Fruit fly (Drosophila melanogaster) whole organism, embryonic: ENCODE data around the gene Mdh1.

ENCODE experiments used
- Antp ChIP-seq: fragments of 200-800 bp; sonication (Bioruptor generic); optimal IDR thresholded peaks from 3 replicates; lab custom pipeline; 2016; ENCODE audit warnings: missing biosample characterization, missing genetic modification characterization
- Atf6 ChIP-seq: fragments of 200-800 bp; sonication (Bioruptor generic); IDR thresholded peaks from 2 replicates; pipeline ENCODE4 v1.3.6; 2022; ENCODE audit warnings: missing biosample characterization, missing genetic modification characterization
- CG10209 ChIP-seq: fragments of 200-800 bp; sonication (Bioruptor generic); optimal IDR thresholded peaks from 3 replicates; lab custom pipeline; 2017; ENCODE audit warnings: missing biosample characterization, mild to moderate bottlenecking, missing genetic modification characterization, missing genetic modification reagents
- CG12391 ChIP-seq: fragments of 200-800 bp; sonication (Bioruptor generic); optimal IDR thresholded peaks from 3 replicates; lab custom pipeline; 2018; ENCODE audit warnings: missing biosample characterization, mild to moderate bottlenecking, missing genetic modification characterization, moderate library complexity
- CG13424 ChIP-seq: fragments of 200-800 bp; sonication (Bioruptor generic); optimal IDR thresholded peaks from 2 replicates; lab custom pipeline; 2019; ENCODE audit warnings: missing biosample characterization, mild to moderate bottlenecking, missing genetic modification characterization, moderate library complexity
- CG15269 ChIP-seq: fragments of 200-800 bp; sonication (Bioruptor generic); optimal IDR thresholded peaks from 2 replicates; lab custom pipeline; 2018; ENCODE audit warnings: missing biosample characterization, mild to moderate bottlenecking, missing genetic modification characterization, moderate library complexity
- CG17802 ChIP-seq: fragments of 200-800 bp; sonication (Bioruptor generic); optimal IDR thresholded peaks from 2 replicates; lab custom pipeline; 2018; ENCODE audit warnings: missing biosample characterization, mild to moderate bottlenecking, missing genetic modification characterization, moderate library complexity
- CG18764 ChIP-seq: fragments of 200-800 bp; sonication (Bioruptor generic); optimal IDR thresholded peaks from 3 replicates; lab custom pipeline; 2016; ENCODE audit warnings: missing biosample characterization, missing genetic modification characterization
- CG2199 ChIP-seq: fragments of 200-800 bp; sonication (Bioruptor generic); IDR thresholded peaks from 3 replicates; pipeline ENCODE4 v1.3.6; 2022; ENCODE audit warnings: missing biosample characterization, missing genetic modification characterization
- CG2712 ChIP-seq: fragments of 200-800 bp; optimal IDR thresholded peaks from 3 replicates; lab custom pipeline; 2019; ENCODE audit warnings: missing biosample characterization, mild to moderate bottlenecking, missing genetic modification characterization, moderate library complexity
- CG33557 ChIP-seq: fragments of 200-800 bp; sonication (Bioruptor generic); optimal IDR thresholded peaks from 2 replicates; lab custom pipeline; 2019; ENCODE audit warnings: missing biosample characterization, mild to moderate bottlenecking, missing genetic modification characterization, moderate library complexity
- CG4820 ChIP-seq: fragments of 200-800 bp; sonication (Bioruptor generic); optimal IDR thresholded peaks from 3 replicates; lab custom pipeline; 2016; ENCODE audit warnings: missing biosample characterization, missing genetic modification characterization
- CG9437 ChIP-seq: fragments of 200-800 bp; sonication (Bioruptor generic); optimal IDR thresholded peaks from 2 replicates; lab custom pipeline; 2018; ENCODE audit warnings: missing biosample characterization, mild to moderate bottlenecking, missing genetic modification characterization
- CG9609 ChIP-seq: fragments of 200-800 bp; sonication (Bioruptor generic); optimal IDR thresholded peaks from 3 replicates; lab custom pipeline; 2016; ENCODE audit warnings: missing biosample characterization, missing genetic modification characterization
- CHES-1-like ChIP-seq: fragments of 200-800 bp; sonication (Bioruptor generic); optimal IDR thresholded peaks from 2 replicates; lab custom pipeline; 2016; ENCODE audit warnings: missing biosample characterization, missing genetic modification characterization
- Camta ChIP-seq: fragments of 200-800 bp; sonication (Bioruptor generic); optimal IDR thresholded peaks from 2 replicates; lab custom pipeline; 2016; ENCODE audit warnings: missing biosample characterization, missing genetic modification characterization
- CkIIα-i1 ChIP-seq: fragments of 200-800 bp; sonication (Bioruptor generic); IDR thresholded peaks from 2 replicates; pipeline ENCODE4 v1.3.6; 2022; ENCODE audit warnings: missing biosample characterization, missing genetic modification characterization
- CoRest ChIP-seq: fragments of 200-800 bp; sonication (Bioruptor generic); optimal IDR thresholded peaks from 3 replicates; lab custom pipeline; 2018; ENCODE audit warnings: missing biosample characterization, mild to moderate bottlenecking, missing genetic modification characterization, moderate library complexity
- D ChIP-seq, 2 experiments: fragments of 200-800 bp in 1 of 2; fragments of >200 bp in 1 of 2; sonication (Bioruptor generic) in 1 of 2; optimal IDR thresholded peaks; 2 replicates in 1 of 2; 3 replicates in 1 of 2; lab custom pipeline; 2017; ENCODE audit warnings: mild to moderate bottlenecking in 1 of 2, missing biosample characterization in 1 of 2, missing genetic modification characterization in 1 of 2, missing genetic modification reagents in 1 of 2
- Dref ChIP-seq: fragments of 200-800 bp; sonication (Bioruptor generic); IDR thresholded peaks from 2 replicates; pipeline ENCODE4 v1.3.6; 2022; ENCODE audit warnings: missing biosample characterization, missing genetic modification characterization
- Jarid2 ChIP-seq: fragments of 200-800 bp; sonication (Bioruptor generic); optimal IDR thresholded peaks from 3 replicates; lab custom pipeline; 2017; ENCODE audit warnings: mild to moderate bottlenecking, missing biosample characterization, missing genetic modification reagents, missing genetic modification characterization
- NC2β ChIP-seq: fragments of 200-800 bp; sonication (Bioruptor generic); optimal IDR thresholded peaks from 2 replicates; lab custom pipeline; 2016; ENCODE audit warnings: missing biosample characterization, missing genetic modification characterization
- NfI ChIP-seq: fragments of 200-800 bp; sonication (Bioruptor generic); optimal IDR thresholded peaks from 3 replicates; lab custom pipeline; 2018; ENCODE audit warnings: missing biosample characterization, mild to moderate bottlenecking, missing genetic modification characterization, moderate library complexity
- Oli ChIP-seq: fragments of 200-800 bp; sonication (Bioruptor generic); optimal IDR thresholded peaks from 2 replicates; lab custom pipeline; 2018; ENCODE audit warnings: missing biosample characterization, mild to moderate bottlenecking, missing genetic modification characterization, moderate library complexity
- Ptx1 ChIP-seq: fragments of 200-800 bp; sonication (Bioruptor generic); IDR thresholded peaks from 2 replicates; pipeline ENCODE4 v1.3.6; 2022; ENCODE audit warnings: missing biosample characterization, missing genetic modification characterization
- Scr ChIP-seq: fragments of 200-800 bp; sonication (Bioruptor generic); IDR thresholded peaks from 2 replicates; pipeline ENCODE4 v1.3.6; 2022; ENCODE audit warnings: missing biosample characterization, missing genetic modification characterization; ENCODE audit not compliant: partially characterized antibody
- Six4 ChIP-seq: fragments of 200-800 bp; sonication (Bioruptor generic); optimal IDR thresholded peaks from 2 replicates; lab custom pipeline; 2016; ENCODE audit warnings: missing biosample characterization, missing genetic modification characterization
- Spps ChIP-seq: fragments of 200-800 bp; sonication (Bioruptor generic); optimal IDR thresholded peaks from 2 replicates; lab custom pipeline; 2018; ENCODE audit warnings: missing biosample characterization, mild to moderate bottlenecking, missing genetic modification characterization
- Ssrp ChIP-seq: fragments of 200-800 bp; sonication (Bioruptor generic); optimal IDR thresholded peaks from 2 replicates; lab custom pipeline; 2018; ENCODE audit warnings: missing biosample characterization, mild to moderate bottlenecking, missing genetic modification characterization, moderate library complexity
- ac ChIP-seq: fragments of 200-800 bp; sonication (Bioruptor generic); optimal IDR thresholded peaks from 3 replicates; lab custom pipeline; 2017; ENCODE audit warnings: missing biosample characterization, mild to moderate bottlenecking, missing genetic modification characterization
- ash1 ChIP-seq: fragments of 200-800 bp; sonication (Bioruptor generic); optimal IDR thresholded peaks from 2 replicates; lab custom pipeline; 2018; ENCODE audit warnings: missing biosample characterization, mild to moderate bottlenecking, missing genetic modification characterization
- bbx ChIP-seq: fragments of 200-800 bp; sonication (Bioruptor generic); IDR thresholded peaks from 2 replicates; pipeline ENCODE4 v1.3.6; 2022; ENCODE audit warnings: missing biosample characterization, missing genetic modification characterization; ENCODE audit not compliant: partially characterized antibody
- crol ChIP-seq: fragments of 200-800 bp; sonication (Bioruptor generic); IDR thresholded peaks from 2 replicates; pipeline ENCODE4 v1.3.6; 2022; ENCODE audit warnings: missing biosample characterization, missing genetic modification characterization
- fd96Cb ChIP-seq: fragments of 200-800 bp; sonication (Bioruptor generic); optimal IDR thresholded peaks from 2 replicates; lab custom pipeline; 2018; ENCODE audit warnings: missing biosample characterization, mild to moderate bottlenecking, missing genetic modification characterization, moderate library complexity
- gcm ChIP-seq: fragments of 200-800 bp; sonication (Bioruptor generic); optimal IDR thresholded peaks from 2 replicates; lab custom pipeline; 2019; ENCODE audit warnings: missing biosample characterization, mild to moderate bottlenecking, missing genetic modification characterization, moderate library complexity
- ham ChIP-seq: fragments of 200-800 bp; sonication (Bioruptor generic); IDR thresholded peaks from 2 replicates; pipeline ENCODE4 v1.3.6; 2022; ENCODE audit warnings: missing biosample characterization, missing genetic modification characterization
- ind ChIP-seq: fragments of 200-800 bp; sonication (Bioruptor generic); optimal IDR thresholded peaks from 3 replicates; lab custom pipeline; 2016; ENCODE audit warnings: missing biosample characterization, missing genetic modification characterization
- maf-S ChIP-seq: fragments of 200-800 bp; sonication (Bioruptor generic); optimal IDR thresholded peaks from 2 replicates; lab custom pipeline; 2016; ENCODE audit warnings: missing biosample characterization, missing genetic modification characterization
- mam ChIP-seq: fragments of 200-800 bp; sonication (Bioruptor generic); optimal IDR thresholded peaks from 3 replicates; lab custom pipeline; 2016; ENCODE audit warnings: missing biosample characterization, missing genetic modification characterization
- oc ChIP-seq: fragments of 200-800 bp; sonication (Bioruptor generic); optimal IDR thresholded peaks from 2 replicates; lab custom pipeline; 2018; ENCODE audit warnings: missing biosample characterization, mild to moderate bottlenecking, missing genetic modification characterization, moderate library complexity
- org-1 ChIP-seq: fragments of 200-800 bp; sonication (Bioruptor generic); optimal IDR thresholded peaks from 2 replicates; lab custom pipeline; 2017; ENCODE audit warnings: missing biosample characterization, missing genetic modification characterization
- prd ChIP-seq, 3 experiments: fragments of >200 bp in 2 of 3; fragments of 200-800 bp in 1 of 3; sonication (Bioruptor generic) in 1 of 3; optimal IDR thresholded peaks in 2 of 3; IDR thresholded peaks in 1 of 3; 2 replicates in 2 of 3; 3 replicates in 1 of 3; pipeline versions ENCODE4 v1.3.6 to Lab custom; 2017 to 2022; ENCODE audit warnings: missing biosample characterization in 1 of 3, missing genetic modification characterization in 1 of 3
- row ChIP-seq: fragments of 200-800 bp; sonication (Bioruptor generic); IDR thresholded peaks from 3 replicates; pipeline ENCODE4 v1.3.6; 2022; ENCODE audit warnings: missing biosample characterization, missing genetic modification characterization
- scrt ChIP-seq: fragments of 200-800 bp; sonication (Bioruptor generic); optimal IDR thresholded peaks from 2 replicates; lab custom pipeline; 2018; ENCODE audit warnings: missing biosample characterization, mild to moderate bottlenecking, missing genetic modification characterization, moderate library complexity
- tio ChIP-seq: fragments of 200-800 bp; sonication (Bioruptor generic); optimal IDR thresholded peaks from 2 replicates; lab custom pipeline; 2017; ENCODE audit warnings: missing biosample characterization, missing genetic modification characterization, inconsistent platforms
- twi ChIP-seq: fragments of 200-800 bp; optimal IDR thresholded peaks from 2 replicates; lab custom pipeline; 2019; ENCODE audit warnings: missing biosample characterization, mild to moderate bottlenecking, missing genetic modification characterization, moderate library complexity
- tx ChIP-seq: fragments of 200-800 bp; sonication (Bioruptor generic); optimal IDR thresholded peaks from 2 replicates; lab custom pipeline; 2016; ENCODE audit warnings: missing biosample characterization, missing genetic modification characterization
- zfh1 ChIP-seq: fragments of 200-800 bp; sonication (Bioruptor generic); IDR thresholded peaks from 3 replicates; pipeline ENCODE4 v1.3.6; 2022; ENCODE audit warnings: missing biosample characterization, missing genetic modification characterization
- zfh2 ChIP-seq: fragments of 200-800 bp; sonication (Bioruptor generic); optimal IDR thresholded peaks from 2 replicates; lab custom pipeline; 2016; ENCODE audit warnings: missing biosample characterization, missing genetic modification characterization

Gene Mdh1

dm6 chr2L:10356508-10356907, 39.6 kb downstream of the Mdh1 start, which contains the start of the genes CtsL4 and ClpP (continued):
- TF ChIP-seq ash1 (GFP tag; lab: Kevin White, UChicago), result no peak
- TF ChIP-seq org-1 (GFP tag; lab: Kevin White, UChicago), result no peak
- peak; percentile 33 for TF ChIP-seq zfh2 (GFP tag; lab: Kevin White, UChicago)
- TF ChIP-seq CG12391 (tag; lab: Kevin White, UChicago), result peak; percentile 64
- no peak for TF ChIP-seq NC2β (GFP tag; lab: Kevin White, UChicago)
- TF ChIP-seq Scr (GFP tag; lab: Robert Waterston, UW), result 0 out of 2 replicates have a peak, but pooled peaks have one; percentile 23
- TF ChIP-seq twi (tag; lab: Kevin White, UChicago), result peak; percentile 61
- no peak for TF ChIP-seq ac (GFP tag; lab: Kevin White, UChicago)
- TF ChIP-seq Camta (GFP tag; lab: Kevin White, UChicago), result peak; percentile 4
- TF ChIP-seq crol (GFP tag; lab: Robert Waterston, UW), result no peak
- TF ChIP-seq CG18764 (GFP tag; lab: Kevin White, UChicago), result peak; percentile 17
- peak; percentile 24 for TF ChIP-seq CG10209 (GFP tag; lab: Kevin White, UChicago)
- no peak for TF ChIP-seq CkIIα-i1 (GFP tag; lab: Robert Waterston, UW)
- TF ChIP-seq CG17802 (tag; lab: Kevin White, UChicago), result peak; percentile 94
- peak; percentile 55 for TF ChIP-seq CG2712 (tag; lab: Kevin White, UChicago)
- peak; percentile 36 for TF ChIP-seq CG33557
- TF ChIP-seq prd (optimal IDR thresholded peaks at IDR 0.05; lab: Kevin White, UChicago), result no peak
- peak; percentile 67; the same call in 2 of the 3 replicates for TF ChIP-seq prd (GFP tag; IDR thresholded peaks at IDR 0.05; lab: Robert Waterston, UW)
- TF ChIP-seq CG2199 (GFP tag; lab: Robert Waterston, UW), result peak; percentile 55; the same call in 1 of the 3 replicates
- TF ChIP-seq tx (GFP tag; lab: Kevin White, UChicago), result peak; percentile 13
- no peak for TF ChIP-seq gcm (GFP tag; lab: Kevin White, UChicago)
- TF ChIP-seq oc (tag; lab: Kevin White, UChicago), result no peak
- 0 out of 2 replicates have a peak, but pooled peaks have one; percentile 35 for TF ChIP-seq Atf6 (GFP tag; lab: Robert Waterston, UW)
- TF ChIP-seq D (optimal IDR thresholded peaks at IDR 0.05; lab: Kevin White, UChicago), result no peak
- TF ChIP-seq D (GFP tag; optimal IDR thresholded peaks at IDR 0.05; lab: Kevin White, UChicago), result peak; percentile 35
- TF ChIP-seq zfh1 (GFP tag; lab: Robert Waterston, UW), result peak; percentile 25; the same call in 1 of the 3 replicates
- TF ChIP-seq CoRest (tag; lab: Kevin White, UChicago), result peak; percentile 75
- peak; percentile 47 for TF ChIP-seq mam (GFP tag; lab: Kevin White, UChicago)
- TF ChIP-seq Ssrp, result peak; percentile 8
- TF ChIP-seq scrt (GFP tag; lab: Kevin White, UChicago), result no peak
- peak; percentile 45 for TF ChIP-seq Oli (tag; lab: Kevin White, UChicago)
- TF ChIP-seq CG13424 (tag; lab: Kevin White, UChicago), result peak; percentile 50
- TF ChIP-seq CG15269 (tag; lab: Kevin White, UChicago), result no peak
- TF ChIP-seq bbx, result no peak
- peak; percentile 36 for TF ChIP-seq CG9437 (GFP tag; lab: Kevin White, UChicago)
- peak; percentile 30 for TF ChIP-seq CG9609 (GFP tag; lab: Kevin White, UChicago)
- TF ChIP-seq Six4, result peak; percentile 37
- TF ChIP-seq row (GFP tag; lab: Robert Waterston, UW), result peak; percentile 86
- no peak for TF ChIP-seq tio
- peak; percentile 37 for TF ChIP-seq fd96Cb
- peak; percentile 48 for TF ChIP-seq Antp (GFP tag; lab: Kevin White, UChicago)
- TF ChIP-seq Jarid2 (GFP tag; lab: Kevin White, UChicago), result no peak
- no peak for TF ChIP-seq CG4820 (GFP tag; lab: Kevin White, UChicago)
- no peak for TF ChIP-seq ham
- no peak for TF ChIP-seq Dref (GFP tag; lab: Robert Waterston, UW)
- peak; percentile 49 for TF ChIP-seq ind (GFP tag; lab: Kevin White, UChicago)
- TF ChIP-seq maf-S, result peak; percentile 3
- TF ChIP-seq CHES-1-like, result peak; percentile 46
- TF ChIP-seq Ptx1 (GFP tag; lab: Robert Waterston, UW), result peak; percentile 60
- TF ChIP-seq Spps, result no peak
- peak; percentile 18 for TF ChIP-seq NfI (GFP tag; lab: Kevin White, UChicago)
